Fruit fly (Drosophila melanogaster) whole organism, embryonic: ENCODE results near the gene CG9391.

ENCODE experiments used
- Ada2b ChIP-seq: fragments of 200-800 bp; sonication (Bioruptor generic); IDR thresholded peaks from 2 replicates; pipeline ENCODE4 v1.3.6; 2022; ENCODE audit warnings: missing biosample characterization, missing genetic modification characterization
- CG10147 ChIP-seq: fragments of 200-800 bp; sonication (Bioruptor generic); optimal IDR thresholded peaks from 2 replicates; lab custom pipeline; 2019; ENCODE audit warnings: missing biosample characterization, mild to moderate bottlenecking, missing genetic modification characterization, moderate library complexity
- CG10274 ChIP-seq: fragments of 200-800 bp; sonication (Bioruptor generic); optimal IDR thresholded peaks from 3 replicates; lab custom pipeline; 2017; ENCODE audit warnings: missing biosample characterization, mild to moderate bottlenecking, missing genetic modification characterization
- CG11723 ChIP-seq: fragments of 200-800 bp; sonication (Bioruptor generic); optimal IDR thresholded peaks from 2 replicates; lab custom pipeline; 2017; ENCODE audit warnings: missing biosample characterization, mild to moderate bottlenecking, missing genetic modification characterization
- CG1233 ChIP-seq: fragments of 200-800 bp; sonication (Bioruptor generic); optimal IDR thresholded peaks from 4 replicates; lab custom pipeline; 2018; ENCODE audit warnings: missing biosample characterization, mild to moderate bottlenecking, missing genetic modification characterization
- CG12744 ChIP-seq: fragments of 200-800 bp; sonication (Bioruptor generic); optimal IDR thresholded peaks from 2 replicates; lab custom pipeline; 2016; ENCODE audit warnings: missing biosample characterization, missing genetic modification characterization
- CG13287 ChIP-seq: fragments of 200-800 bp; sonication (Bioruptor generic); IDR thresholded peaks from 2 replicates; pipeline ENCODE4 v1.3.6; 2022; ENCODE audit warnings: missing biosample characterization, missing genetic modification characterization; ENCODE audit not compliant: partially characterized antibody
- CG14667 ChIP-seq: fragments of 200-800 bp; sonication (Bioruptor generic); IDR thresholded peaks from 2 replicates; pipeline ENCODE4 v1.3.6; 2022; ENCODE audit warnings: missing biosample characterization, missing genetic modification characterization
- CG16813 ChIP-seq: fragments of 200-800 bp; sonication (Bioruptor generic); IDR thresholded peaks from 3 replicates; pipeline ENCODE4 v1.3.6; 2022; ENCODE audit warnings: missing biosample characterization, missing genetic modification characterization; ENCODE audit not compliant: partially characterized antibody
- CG16815 ChIP-seq: fragments of 200-800 bp; sonication (Bioruptor generic); optimal IDR thresholded peaks from 3 replicates; lab custom pipeline; 2017; ENCODE audit warnings: missing biosample characterization, mild to moderate bottlenecking, missing genetic modification characterization
- CG17186 ChIP-seq: fragments of 200-800 bp; sonication (Bioruptor generic); optimal IDR thresholded peaks from 3 replicates; lab custom pipeline; 2017; ENCODE audit warnings: missing biosample characterization, missing genetic modification reagents, missing genetic modification characterization
- CG17802 ChIP-seq: fragments of 200-800 bp; sonication (Bioruptor generic); optimal IDR thresholded peaks from 2 replicates; lab custom pipeline; 2018; ENCODE audit warnings: missing biosample characterization, mild to moderate bottlenecking, missing genetic modification characterization, moderate library complexity
- CG18476 ChIP-seq: fragments of 200-800 bp; sonication (Bioruptor generic); optimal IDR thresholded peaks from 2 replicates; lab custom pipeline; 2016; ENCODE audit warnings: missing biosample characterization, mild to moderate bottlenecking, missing genetic modification characterization
- CG32767 ChIP-seq: fragments of 200-800 bp; sonication (Bioruptor generic); IDR thresholded peaks from 2 replicates; pipeline ENCODE4 v1.3.6; 2022; ENCODE audit warnings: missing biosample characterization, missing genetic modification characterization
- CG33213 ChIP-seq: fragments of 200-800 bp; sonication (Bioruptor generic); optimal IDR thresholded peaks from 3 replicates; lab custom pipeline; 2016; ENCODE audit warnings: missing biosample characterization, missing genetic modification characterization
- CG3407 ChIP-seq: fragments of 200-800 bp; sonication (Bioruptor generic); optimal IDR thresholded peaks from 2 replicates; lab custom pipeline; 2018; ENCODE audit warnings: missing biosample characterization, mild to moderate bottlenecking, missing genetic modification characterization
- CG6683 ChIP-seq: fragments of 200-800 bp; sonication (Bioruptor generic); optimal IDR thresholded peaks from 2 replicates; lab custom pipeline; 2017; ENCODE audit warnings: missing biosample characterization, mild to moderate bottlenecking, missing genetic modification characterization, missing genetic modification reagents
- CG7786 ChIP-seq: fragments of 200-800 bp; sonication (Bioruptor generic); optimal IDR thresholded peaks from 2 replicates; lab custom pipeline; 2016; ENCODE audit warnings: missing biosample characterization, missing genetic modification characterization
- CG7839 ChIP-seq: fragments of 200-800 bp; sonication (Bioruptor generic); optimal IDR thresholded peaks from 3 replicates; lab custom pipeline; 2018; ENCODE audit warnings: missing biosample characterization, mild to moderate bottlenecking, missing genetic modification characterization, moderate library complexity
- CTCF ChIP-seq: fragments of 200-800 bp; sonication (Bioruptor generic); optimal IDR thresholded peaks from 2 replicates; lab custom pipeline; 2017; ENCODE audit warnings: missing biosample characterization, mild to moderate bottlenecking, missing genetic modification characterization, moderate library complexity
- CrebB ChIP-seq: fragments of 200-800 bp; sonication (Bioruptor generic); optimal IDR thresholded peaks from 3 replicates; lab custom pipeline; 2018; ENCODE audit warnings: missing biosample characterization, mild to moderate bottlenecking, missing genetic modification characterization
- Doc2 ChIP-seq: fragments of 200-800 bp; sonication (Bioruptor generic); IDR thresholded peaks from 2 replicates; pipeline ENCODE4 v1.3.6; 2022; ENCODE audit warnings: missing biosample characterization, missing genetic modification characterization
- Gsc ChIP-seq: fragments of 200-800 bp; sonication (Bioruptor generic); IDR thresholded peaks from 2 replicates; pipeline ENCODE4 v1.3.6; 2022; ENCODE audit warnings: missing biosample characterization, missing genetic modification characterization
- HmgD ChIP-seq: fragments of 200-800 bp; sonication (Bioruptor generic); optimal IDR thresholded peaks from 3 replicates; lab custom pipeline; 2016; ENCODE audit warnings: missing biosample characterization, missing genetic modification characterization
- Max ChIP-seq: fragments of 200-800 bp; sonication (Bioruptor generic); optimal IDR thresholded peaks from 2 replicates; lab custom pipeline; 2016; ENCODE audit warnings: missing biosample characterization, mild to moderate bottlenecking, missing genetic modification characterization
- Meics ChIP-seq: fragments of 200-800 bp; sonication (Bioruptor generic); optimal IDR thresholded peaks from 2 replicates; lab custom pipeline; 2017; ENCODE audit warnings: missing biosample characterization, mild to moderate bottlenecking, missing genetic modification characterization
- Neu2 ChIP-seq: fragments of 200-800 bp; sonication (Bioruptor generic); optimal IDR thresholded peaks from 3 replicates; lab custom pipeline; 2016; ENCODE audit warnings: missing biosample characterization, missing genetic modification characterization, borderline replicate concordance
- Nf-YB ChIP-seq: fragments of 200-800 bp; sonication (Bioruptor generic); optimal IDR thresholded peaks from 3 replicates; lab custom pipeline; 2019; ENCODE audit warnings: missing biosample characterization, mild to moderate bottlenecking, missing genetic modification characterization, moderate library complexity
- Taf1 ChIP-seq: fragments of 200-800 bp; sonication (Bioruptor generic); IDR thresholded peaks from 2 replicates; pipeline ENCODE4 v1.3.6; 2022; ENCODE audit warnings: missing biosample characterization, missing genetic modification characterization
- Vsx1 ChIP-seq: fragments of 200-800 bp; sonication (Bioruptor generic); optimal IDR thresholded peaks from 2 replicates; lab custom pipeline; 2017; ENCODE audit warnings: missing biosample characterization, mild to moderate bottlenecking, missing genetic modification characterization, missing genetic modification reagents
- bcd ChIP-seq: fragments of 200-800 bp; sonication (Bioruptor generic); optimal IDR thresholded peaks from 2 replicates; lab custom pipeline; 2017; ENCODE audit warnings: missing biosample characterization, mild to moderate bottlenecking, missing genetic modification characterization
- bigmax ChIP-seq: fragments of 200-800 bp; sonication (Bioruptor generic); optimal IDR thresholded peaks from 2 replicates; lab custom pipeline; 2018; ENCODE audit warnings: missing biosample characterization, mild to moderate bottlenecking, missing genetic modification characterization
- br ChIP-seq: fragments of >200 bp; optimal IDR thresholded peaks from 2 replicates; lab custom pipeline; 2017
- cas ChIP-seq: fragments of 200-800 bp; sonication (Bioruptor generic); IDR thresholded peaks from 2 replicates; pipeline ENCODE4 v1.3.6; 2022; ENCODE audit warnings: missing biosample characterization, missing genetic modification characterization
- chif ChIP-seq, 2 experiments: fragments of 200-800 bp; sonication (Bioruptor generic); optimal IDR thresholded peaks; 3 replicates each; lab custom pipeline; 2016; ENCODE audit warnings: missing biosample characterization in 2 of 2, missing genetic modification characterization in 2 of 2
- ci ChIP-seq: fragments of 200-800 bp; sonication (Bioruptor generic); IDR thresholded peaks from 3 replicates; pipeline ENCODE4 v1.3.6; 2022; ENCODE audit warnings: missing biosample characterization, missing genetic modification characterization
- dmrt99B ChIP-seq: fragments of 200-800 bp; sonication (Bioruptor generic); optimal IDR thresholded peaks from 2 replicates; lab custom pipeline; 2018; ENCODE audit warnings: missing biosample characterization, mild to moderate bottlenecking, missing genetic modification characterization, moderate library complexity
- emc ChIP-seq: fragments of 200-800 bp; sonication (Bioruptor generic); optimal IDR thresholded peaks from 2 replicates; lab custom pipeline; 2016; ENCODE audit warnings: missing biosample characterization, missing genetic modification characterization
- kah ChIP-seq: fragments of 200-800 bp; sonication (Bioruptor generic); optimal IDR thresholded peaks from 2 replicates; lab custom pipeline; 2018; ENCODE audit warnings: missing biosample characterization, mild to moderate bottlenecking, missing genetic modification characterization
- ken ChIP-seq: fragments of 200-800 bp; sonication (Bioruptor generic); IDR thresholded peaks from 3 replicates; pipeline ENCODE4 v1.3.6; 2022; ENCODE audit warnings: missing biosample characterization, missing genetic modification characterization
- pum ChIP-seq: fragments of 200-800 bp; sonication (Bioruptor generic); optimal IDR thresholded peaks from 2 replicates; lab custom pipeline; 2016; ENCODE audit warnings: missing biosample characterization, missing genetic modification characterization
- schlank ChIP-seq: fragments of 200-800 bp; sonication (Bioruptor generic); optimal IDR thresholded peaks from 2 replicates; lab custom pipeline; 2018; ENCODE audit warnings: missing biosample characterization, mild to moderate bottlenecking, missing genetic modification characterization
- sisA ChIP-seq: fragments of 200-800 bp; sonication (Bioruptor generic); IDR thresholded peaks from 2 replicates; pipeline ENCODE4 v1.3.6; 2022; ENCODE audit warnings: missing biosample characterization, missing genetic modification characterization
- sug ChIP-seq: fragments of 200-800 bp; optimal IDR thresholded peaks from 2 replicates; lab custom pipeline; 2019; ENCODE audit warnings: missing biosample characterization, mild to moderate bottlenecking, missing genetic modification characterization, moderate library complexity
- trem ChIP-seq: fragments of 200-800 bp; optimal IDR thresholded peaks from 3 replicates; lab custom pipeline; 2019; ENCODE audit warnings: missing biosample characterization, mild to moderate bottlenecking, missing genetic modification characterization, moderate library complexity
- ttk ChIP-seq: fragments of 200-800 bp; sonication (Bioruptor generic); IDR thresholded peaks from 2 replicates; pipeline ENCODE4 v2.1.2; 2022; ENCODE audit warnings: missing biosample characterization, missing genetic modification characterization
- unc-4 ChIP-seq: fragments of 200-800 bp; sonication (Bioruptor generic); IDR thresholded peaks from 2 replicates; pipeline ENCODE4 v1.3.6; 2022; ENCODE audit warnings: missing biosample characterization, missing genetic modification characterization; ENCODE audit not compliant: partially characterized antibody
- wor ChIP-seq: fragments of 200-800 bp; sonication (Bioruptor generic); IDR thresholded peaks from 2 replicates; pipeline ENCODE4 v1.3.6; 2022; ENCODE audit warnings: missing biosample characterization, missing genetic modification characterization
- zfh2 ChIP-seq: fragments of 200-800 bp; sonication (Bioruptor generic); optimal IDR thresholded peaks from 2 replicates; lab custom pipeline; 2016; ENCODE audit warnings: missing biosample characterization, missing genetic modification characterization

Gene CG9391

DNA sequence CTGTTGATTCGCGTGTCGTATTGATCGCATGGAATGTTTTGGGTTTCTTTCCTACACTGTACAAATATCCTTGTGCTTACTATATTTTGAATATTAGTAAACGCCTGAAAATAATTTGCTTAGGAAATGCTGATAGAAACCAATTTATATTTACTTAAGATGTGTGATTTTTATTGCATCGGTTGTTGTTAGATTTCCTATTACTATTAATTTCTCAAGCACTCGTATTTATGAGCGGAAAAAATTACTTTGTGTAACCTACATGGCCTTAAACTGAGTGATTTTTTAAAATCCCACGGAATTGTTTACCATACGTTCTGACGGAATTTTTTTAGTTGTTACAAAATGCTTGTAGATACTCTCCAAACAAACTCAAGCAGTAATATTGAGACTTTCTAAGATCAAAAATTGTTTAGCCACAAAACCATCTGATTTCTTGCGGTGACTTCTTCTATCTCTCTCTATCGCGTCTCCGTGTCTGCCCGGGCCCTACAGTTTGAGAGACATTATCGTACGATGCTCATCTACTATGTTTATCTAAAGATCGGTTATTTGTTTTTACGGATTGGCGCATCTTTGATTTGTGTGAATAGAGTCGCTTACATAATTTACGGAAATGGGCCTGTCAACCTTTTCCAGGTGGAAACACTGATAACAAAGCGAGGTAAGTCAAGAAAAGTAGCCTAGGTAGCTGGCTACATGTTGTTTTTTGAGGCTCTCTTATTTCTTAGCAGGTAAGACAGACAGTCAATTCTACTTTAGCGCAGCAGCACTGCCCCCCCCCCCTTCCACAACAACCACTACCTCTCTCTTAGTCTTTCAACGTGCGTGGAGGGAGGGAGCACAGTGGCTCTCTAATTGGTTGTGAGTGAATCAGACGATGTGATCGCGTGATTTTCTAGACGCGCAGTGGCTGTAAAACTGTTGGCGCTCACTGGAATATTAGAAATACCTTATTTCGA is 8.4 kb upstream of the CG9391 start (continued):
- peak; percentile 66 for TF ChIP-seq CG16815
- peak; percentile 55 for TF ChIP-seq pum (GFP tag; lab: Kevin White, UChicago)
- TF ChIP-seq CG17186 (GFP tag; lab: Kevin White, UChicago), result no peak
- no peak for TF ChIP-seq Gsc
- peak; percentile 51 for TF ChIP-seq Nf-YB
- peak; percentile 2 for TF ChIP-seq CTCF (GFP tag; lab: Kevin White, UChicago)
- peak; percentile 53 to 73 for TF ChIP-seq chif (GFP tag; optimal IDR thresholded peaks at IDR 0.05; lab: Kevin White, UChicago)
- peak; percentile 66 for TF ChIP-seq bcd (GFP tag; lab: Kevin White, UChicago)
- peak; percentile 54 for TF ChIP-seq sisA (GFP tag; lab: Robert Waterston, UW)
- no peak for TF ChIP-seq Ada2b (GFP tag; lab: Robert Waterston, UW)
- TF ChIP-seq zfh2 (GFP tag; lab: Kevin White, UChicago), result peak; percentile 54
- peak; percentile 68 for TF ChIP-seq CG7786 (GFP tag; lab: Kevin White, UChicago)
- TF ChIP-seq CG13287 (GFP tag; lab: Robert Waterston, UW), result peak; percentile 26; the same call in 1 of the 2 replicates
- no peak for TF ChIP-seq CG12744
- no peak for TF ChIP-seq CrebB (tag; lab: Kevin White, UChicago)
- TF ChIP-seq kah (GFP tag; lab: Kevin White, UChicago), result peak; percentile 2
- peak; percentile 45 for TF ChIP-seq CG1233 (GFP tag; lab: Kevin White, UChicago)
- TF ChIP-seq CG3407, result no peak
- no peak for TF ChIP-seq bigmax (GFP tag; lab: Kevin White, UChicago)
- peak; percentile 11 for TF ChIP-seq CG10274 (GFP tag; lab: Kevin White, UChicago)
- TF ChIP-seq cas, result no peak
- no peak for TF ChIP-seq ken (GFP tag; lab: Robert Waterston, UW)
- TF ChIP-seq CG10147 (GFP tag; lab: Kevin White, UChicago), result peak; percentile 41
- TF ChIP-seq br (lab: Kevin White, UChicago), result no peak
- TF ChIP-seq sug (tag; lab: Kevin White, UChicago), result no peak
- TF ChIP-seq schlank, result peak; percentile 1
- TF ChIP-seq Taf1 (GFP tag; lab: Robert Waterston, UW), result no peak; the same call in 1 of the 2 replicates
- TF ChIP-seq CG33213 (GFP tag; lab: Kevin White, UChicago), result peak; percentile 44
- TF ChIP-seq CG16813 (GFP tag; lab: Robert Waterston, UW), result no peak
- peak; percentile 71 for TF ChIP-seq Max (GFP tag; lab: Kevin White, UChicago)
- peak; percentile 10 for TF ChIP-seq HmgD (GFP tag; lab: Kevin White, UChicago)
- peak; percentile 26 for TF ChIP-seq Neu2 (GFP tag; lab: Kevin White, UChicago)
- TF ChIP-seq Meics, result peak; percentile 62
- TF ChIP-seq dmrt99B (tag; lab: Kevin White, UChicago), result peak; percentile 75
- no peak for TF ChIP-seq CG6683
- TF ChIP-seq Vsx1 (GFP tag; lab: Kevin White, UChicago), result peak; percentile 55
- TF ChIP-seq ttk (GFP tag; lab: Robert Waterston, UW), result 0 out of 2 replicates have a peak, but pooled peaks have one; percentile 11
- no peak for TF ChIP-seq Doc2
- peak; percentile 43; the same call in 2 of the 3 replicates for TF ChIP-seq ci (GFP tag; lab: Robert Waterston, UW)
- TF ChIP-seq CG18476 (GFP tag; lab: Kevin White, UChicago), result peak; percentile 66
- TF ChIP-seq CG32767 (GFP tag; lab: Robert Waterston, UW), result no peak
- TF ChIP-seq CG17802 (tag; lab: Kevin White, UChicago), result peak; percentile 35
- TF ChIP-seq emc (GFP tag; lab: Kevin White, UChicago), result no peak
- TF ChIP-seq CG7839 (tag; lab: Kevin White, UChicago), result peak; percentile 81
- 0 out of 2 replicates have a peak, but pooled peaks have one; percentile 21 for TF ChIP-seq unc-4 (GFP tag; lab: Robert Waterston, UW)
- TF ChIP-seq CG14667 (GFP tag; lab: Robert Waterston, UW), result 0 out of 2 replicates have a peak, but pooled peaks have one; percentile 25
- no peak for TF ChIP-seq wor (GFP tag; lab: Robert Waterston, UW)
- TF ChIP-seq trem (tag; lab: Kevin White, UChicago), result no peak
- peak; percentile 50 for TF ChIP-seq CG11723 (GFP tag; lab: Kevin White, UChicago)
